Fruit fly (Drosophila melanogaster) S2 (cell line): ENCODE measurements around the gene defl.

Experiments
- CG8478 ChIP-seq: fragments of >200 bp; optimal IDR thresholded peaks from 2 replicates; lab custom pipeline; 2018
- CTCF ChIP-seq, 2 experiments: fragments of >200 bp; optimal IDR thresholded peaks; 2 replicates each; lab custom pipeline; 2018

dm6 chr3L:9692892-9693551 lies 30.2 kb upstream of the defl start:
- TF ChIP-seq CG8478 (lab: Kevin White, UChicago) (no peak), CTCF (optimal IDR thresholded peaks at IDR 0.05; lab: Kevin White, UChicago) (no peak)
